Fruit fly (Drosophila melanogaster) whole organism, adult: ENCODE measurements around the gene CG10588.

Source experiments
- Crg-1 ChIP-seq: fragments of 200-800 bp; sonication (Bioruptor generic); optimal IDR thresholded peaks from 2 replicates; lab custom pipeline; 2016; ENCODE audit warnings: missing biosample characterization, missing genetic modification characterization
- toe ChIP-seq: fragments of 200-800 bp; sonication (Bioruptor generic); optimal IDR thresholded peaks from 2 replicates; lab custom pipeline; 2016; ENCODE audit warnings: missing biosample characterization, missing genetic modification characterization

DNA sequence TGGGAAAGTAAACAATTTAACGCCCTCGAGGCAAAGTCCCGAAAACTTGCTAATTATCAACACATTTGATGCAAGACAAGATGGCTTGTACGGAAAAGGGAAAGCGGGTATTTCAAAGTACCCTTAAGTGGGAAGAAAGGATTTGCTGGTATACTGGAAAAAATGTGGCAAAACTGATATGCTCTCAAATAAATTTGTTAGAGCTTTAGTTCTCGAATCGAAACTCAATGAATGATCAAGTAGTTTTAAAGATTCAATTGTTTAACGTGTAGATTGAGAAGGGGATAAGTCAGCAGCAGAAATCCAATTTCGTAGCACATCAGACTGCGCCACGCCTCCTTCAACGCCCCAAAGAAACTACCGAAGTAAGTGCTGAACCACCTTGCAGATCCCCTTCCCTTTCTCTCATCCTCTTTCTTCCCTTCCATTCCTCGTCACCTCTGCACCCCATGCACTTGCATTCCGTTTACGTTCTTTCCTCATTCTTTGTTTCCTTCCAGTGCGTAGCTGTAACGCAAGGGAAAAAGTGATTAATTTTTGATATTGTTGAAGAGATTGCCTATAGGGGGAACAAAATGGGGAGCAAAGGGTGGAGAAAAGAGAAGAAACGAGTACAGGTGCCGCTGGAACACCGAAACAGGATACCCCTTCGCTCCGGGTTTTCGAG lies 39.6 kb upstream of the CG10588 start:
- no peak for TF ChIP-seq toe (GFP tag; lab: Kevin White, UChicago)
- no peak for TF ChIP-seq Crg-1 (GFP tag; lab: Kevin White, UChicago)
